Worm (Caenorhabditis elegans) whole organism, L1 larva: ENCODE data around the gene aqp-11.

Experiments
- C04F5.9 ChIP-seq: sonication (generic microtip); optimal IDR thresholded peaks from 2 replicates; lab custom pipeline; 2016; ENCODE audit warnings: missing genetic modification characterization, missing compliant biosample characterization
- C16A3.4 ChIP-seq: fragments of 150-350 bp; optimal IDR thresholded peaks from 2 replicates; lab custom pipeline; 2014; ENCODE audit warnings: missing biosample characterization, missing genetic modification characterization
- F16B12.6 ChIP-seq: fragments of 150-350 bp; optimal IDR thresholded peaks from 2 replicates; lab custom pipeline; 2014; ENCODE audit warnings: missing biosample characterization, missing genetic modification characterization
- Y116A8C.19 ChIP-seq: sonication (generic microtip); optimal IDR thresholded peaks from 2 replicates; lab custom pipeline; 2016; ENCODE audit warnings: missing compliant biosample characterization, missing genetic modification characterization, borderline replicate concordance
- aha-1 ChIP-seq: fragments of 150-350 bp; optimal IDR thresholded peaks from 2 replicates; lab custom pipeline; 2014; ENCODE audit warnings: missing biosample characterization, missing genetic modification characterization
- blmp-1 ChIP-seq: fragments of 150-350 bp; optimal IDR thresholded peaks from 2 replicates; lab custom pipeline; 2014; ENCODE audit warnings: missing biosample characterization, missing genetic modification characterization
- ceh-63 ChIP-seq: fragments of 200-800 bp; sonication (Bioruptor generic); optimal IDR thresholded peaks from 2 replicates; lab custom pipeline; 2018; ENCODE audit warnings: mild to moderate bottlenecking, missing genetic modification characterization, missing compliant biosample characterization
- ceh-88 ChIP-seq: fragments of 200-800 bp; sonication (Bioruptor generic); IDR thresholded peaks from 2 replicates; pipeline ENCODE4 v1.3.6; 2022; ENCODE audit warnings: missing genetic modification characterization, missing compliant biosample characterization
- ces-1 ChIP-seq: fragments of 150-350 bp; optimal IDR thresholded peaks from 2 replicates; lab custom pipeline; 2014; ENCODE audit warnings: missing biosample characterization, missing genetic modification reagents, missing genetic modification characterization
- efl-1 ChIP-seq, 4 experiments: fragments of 150-350 bp; optimal IDR thresholded peaks in 3 of 4; peaks in 1 of 4; 1 replicate in 1 of 4; 2 replicates in 3 of 4; lab custom pipeline; 2014; ENCODE audit warnings: missing biosample characterization in 2 of 4, missing genetic modification characterization in 2 of 4, missing genetic modification reagents in 2 of 4
- efl-3 ChIP-seq: fragments of 200-800 bp; sonication (Bioruptor generic); optimal IDR thresholded peaks from 2 replicates; lab custom pipeline; 2018; ENCODE audit warnings: mild to moderate bottlenecking, missing genetic modification characterization, missing compliant biosample characterization
- egl-27 ChIP-seq, 2 experiments: fragments of 150-350 bp in 1 of 2; sonication (generic microtip); optimal IDR thresholded peaks; 3 replicates each; lab custom pipeline; 2017 to 2018; ENCODE audit warnings: missing biosample characterization in 2 of 2, missing genetic modification characterization in 2 of 2, missing genetic modification reagents in 2 of 2
- elt-2 ChIP-seq: sonication (generic microtip); optimal IDR thresholded peaks from 2 replicates; lab custom pipeline; 2016; ENCODE audit warnings: missing genetic modification characterization, mild to moderate bottlenecking, inconsistent platforms, missing compliant biosample characterization, missing genetic modification reagents
- elt-3 ChIP-seq, 6 experiments: fragments of 150-350 bp in 1 of 6; sonication (generic microtip); optimal IDR thresholded peaks; 2 replicates each; lab custom pipeline; 2017 to 2018; ENCODE audit warnings: missing biosample characterization in 6 of 6, missing genetic modification characterization in 6 of 6, inconsistent platforms in 1 of 6
- ets-5 ChIP-seq: fragments of 200-800 bp; sonication (Bioruptor generic); IDR thresholded peaks from 2 replicates; pipeline ENCODE4 v1.3.6; 2022; ENCODE audit warnings: missing genetic modification characterization, missing compliant biosample characterization
- fkh-4 ChIP-seq: sonication (generic microtip); optimal IDR thresholded peaks from 2 replicates; lab custom pipeline; 2016; ENCODE audit warnings: missing compliant biosample characterization, missing genetic modification characterization, borderline replicate concordance
- fkh-8 ChIP-seq: sonication (generic microtip); optimal IDR thresholded peaks from 2 replicates; lab custom pipeline; 2016; ENCODE audit warnings: mild to moderate bottlenecking, missing genetic modification characterization, missing compliant biosample characterization
- hlh-17 ChIP-seq: fragments of 200-800 bp; sonication (Bioruptor generic); optimal IDR thresholded peaks from 2 replicates; lab custom pipeline; 2018; ENCODE audit warnings: missing genetic modification characterization, mild to moderate bottlenecking, missing compliant biosample characterization, moderate library complexity, borderline replicate concordance
- hpl-2 ChIP-seq: fragments of 150-350 bp; optimal IDR thresholded peaks from 2 replicates; lab custom pipeline; 2014; ENCODE audit warnings: missing biosample characterization, missing genetic modification reagents, missing genetic modification characterization
- irx-1 ChIP-seq: sonication (generic microtip); optimal IDR thresholded peaks from 2 replicates; lab custom pipeline; 2016; ENCODE audit warnings: missing genetic modification characterization, missing compliant biosample characterization
- isw-1 ChIP-seq: fragments of 200-800 bp; sonication (Bioruptor generic); IDR thresholded peaks from 2 replicates; pipeline ENCODE4 v1.3.6; 2022; ENCODE audit warnings: missing genetic modification characterization, missing compliant biosample characterization
- lin-13 ChIP-seq: fragments of 150-350 bp; optimal IDR thresholded peaks from 2 replicates; lab custom pipeline; 2014; ENCODE audit warnings: missing biosample characterization, missing genetic modification reagents, missing genetic modification characterization
- lin-14 ChIP-seq: fragments of 200-800 bp; sonication (Bioruptor generic); optimal IDR thresholded peaks from 2 replicates; lab custom pipeline; 2018; ENCODE audit warnings: mild to moderate bottlenecking, missing genetic modification characterization, moderate library complexity, missing compliant biosample characterization
- lin-15B ChIP-seq: fragments of 150-350 bp; sonication (generic microtip); optimal IDR thresholded peaks from 3 replicates; lab custom pipeline; 2014; ENCODE audit warnings: missing biosample characterization, missing genetic modification characterization
- lin-35 ChIP-seq, 2 experiments: fragments of 150-350 bp; optimal IDR thresholded peaks; 2 replicates each; lab custom pipeline; 2014; ENCODE audit warnings: missing biosample characterization in 2 of 2, missing genetic modification characterization in 2 of 2, missing genetic modification reagents in 2 of 2
- lin-39 ChIP-seq: fragments of 150-350 bp; optimal IDR thresholded peaks from 2 replicates; lab custom pipeline; 2014; ENCODE audit warnings: missing biosample characterization, missing genetic modification reagents, missing genetic modification characterization
- mdl-1 ChIP-seq, 2 experiments: fragments of 150-350 bp; optimal IDR thresholded peaks; 2 replicates each; lab custom pipeline; 2014 to 2017; ENCODE audit warnings: missing biosample characterization in 2 of 2, missing genetic modification characterization in 2 of 2, inconsistent platforms in 1 of 2
- mep-1 ChIP-seq: fragments of 150-350 bp; optimal IDR thresholded peaks from 2 replicates; lab custom pipeline; 2014; ENCODE audit warnings: missing biosample characterization, missing genetic modification characterization
- nhr-12 ChIP-seq: sonication (generic microtip); optimal IDR thresholded peaks from 2 replicates; lab custom pipeline; 2017; ENCODE audit warnings: missing biosample characterization, missing genetic modification characterization
- nhr-20 ChIP-seq: sonication (generic microtip); optimal IDR thresholded peaks from 2 replicates; lab custom pipeline; 2016; ENCODE audit warnings: mild to moderate bottlenecking, missing genetic modification characterization, missing compliant biosample characterization
- nhr-28 ChIP-seq: fragments of 150-350 bp; optimal IDR thresholded peaks from 2 replicates; lab custom pipeline; 2014; ENCODE audit warnings: missing biosample characterization, missing genetic modification characterization
- nhr-47 ChIP-seq: sonication (generic microtip); optimal IDR thresholded peaks from 2 replicates; lab custom pipeline; 2016; ENCODE audit warnings: mild to moderate bottlenecking, missing genetic modification characterization, moderate library complexity, missing compliant biosample characterization
- nhr-71 ChIP-seq: sonication (generic microtip); optimal IDR thresholded peaks from 2 replicates; lab custom pipeline; 2016; ENCODE audit warnings: mild to moderate bottlenecking, missing genetic modification characterization, moderate library complexity, missing compliant biosample characterization
- nhr-76 ChIP-seq: sonication (generic microtip); optimal IDR thresholded peaks from 2 replicates; lab custom pipeline; 2017; ENCODE audit warnings: missing biosample characterization, missing genetic modification characterization
- nhr-84 ChIP-seq: sonication (generic microtip); optimal IDR thresholded peaks from 2 replicates; lab custom pipeline; 2017; ENCODE audit warnings: missing biosample characterization, missing genetic modification characterization
- nhr-85 ChIP-seq: sonication (generic microtip); peaks from one replicate; lab custom pipeline; 2016; ENCODE audit warnings: missing genetic modification characterization, inconsistent platforms, missing compliant biosample characterization
- pag-3 ChIP-seq: sonication (generic microtip); optimal IDR thresholded peaks from 2 replicates; lab custom pipeline; 2017; ENCODE audit warnings: missing genetic modification characterization, mild to moderate bottlenecking, missing compliant biosample characterization, antibody characterized with exemption, borderline replicate concordance; ENCODE audit not compliant: insufficient read depth
- pax-3 ChIP-seq: fragments of 200-800 bp; sonication (Bioruptor generic); optimal IDR thresholded peaks from 2 replicates; lab custom pipeline; 2018; ENCODE audit warnings: mild to moderate bottlenecking, missing genetic modification characterization, moderate library complexity, missing compliant biosample characterization
- pqm-1 ChIP-seq: sonication (generic microtip); optimal IDR thresholded peaks from 3 replicates; lab custom pipeline; 2017; ENCODE audit warnings: missing biosample characterization, missing genetic modification characterization
- rnt-1 ChIP-seq: sonication (generic microtip); optimal IDR thresholded peaks from 2 replicates; lab custom pipeline; 2016; ENCODE audit warnings: mild to moderate bottlenecking, missing genetic modification characterization, moderate library complexity, missing compliant biosample characterization
- skn-1 ChIP-seq: fragments of 150-350 bp; optimal IDR thresholded peaks from 2 replicates; lab custom pipeline; 2014; ENCODE audit warnings: missing biosample characterization, missing genetic modification characterization
- snpc-4 ChIP-seq: fragments of 150-350 bp; optimal IDR thresholded peaks from 2 replicates; lab custom pipeline; 2014; ENCODE audit warnings: missing biosample characterization, missing genetic modification characterization
- sup-37 ChIP-seq: fragments of 200-800 bp; sonication (Bioruptor generic); optimal IDR thresholded peaks from 2 replicates; lab custom pipeline; 2018; ENCODE audit warnings: mild to moderate bottlenecking, missing genetic modification characterization, missing compliant biosample characterization
- swsn-7 ChIP-seq: sonication (generic microtip); optimal IDR thresholded peaks from 2 replicates; lab custom pipeline; 2016; ENCODE audit warnings: missing genetic modification characterization, missing compliant biosample characterization
- tlp-1 ChIP-seq: fragments of 150-350 bp; optimal IDR thresholded peaks from 2 replicates; lab custom pipeline; 2014; ENCODE audit warnings: missing biosample characterization, missing genetic modification characterization
- unc-130 ChIP-seq: fragments of 150-350 bp; optimal IDR thresholded peaks from 2 replicates; lab custom pipeline; 2017; ENCODE audit warnings: missing biosample characterization, missing genetic modification characterization, inconsistent platforms
- unc-86 ChIP-seq: sonication (generic microtip); optimal IDR thresholded peaks from 2 replicates; lab custom pipeline; 2016; ENCODE audit warnings: missing genetic modification characterization, missing compliant biosample characterization
- unc-98 ChIP-seq: fragments of 200-800 bp; sonication (Bioruptor generic); IDR thresholded peaks from 2 replicates; pipeline ENCODE4 v1.3.6; 2022; ENCODE audit warnings: missing genetic modification characterization, missing compliant biosample characterization
- xbp-1 ChIP-seq: sonication (generic microtip); optimal IDR thresholded peaks from 2 replicates; lab custom pipeline; 2016; ENCODE audit warnings: missing genetic modification characterization, missing compliant biosample characterization
- ztf-11 ChIP-seq, 2 experiments: sonication (generic microtip); optimal IDR thresholded peaks; 2 replicates each; lab custom pipeline; 2016 to 2017; ENCODE audit warnings: missing genetic modification characterization in 2 of 2, missing biosample characterization in 1 of 2, missing compliant biosample characterization in 1 of 2

Gene aqp-11

DNA sequence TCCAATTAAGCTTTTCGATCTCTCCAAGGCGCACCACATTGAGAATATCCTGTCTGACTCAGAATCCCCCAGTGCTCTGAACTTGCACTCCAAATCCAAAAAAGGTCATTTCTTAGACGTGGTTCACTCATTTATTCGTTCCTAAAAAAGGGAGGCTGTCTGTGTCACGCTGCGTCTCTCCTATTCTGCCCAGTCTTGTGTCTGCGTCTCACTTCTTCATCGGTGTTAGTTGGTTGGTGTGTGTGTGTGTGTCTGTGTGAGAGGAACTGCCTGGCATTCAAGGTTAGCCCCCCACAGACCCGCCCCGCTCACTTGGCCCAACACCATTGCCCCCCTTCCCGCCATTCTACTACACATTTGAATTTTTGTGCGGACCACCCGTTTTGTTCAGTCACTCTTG is 44.4 kb downstream of the aqp-11 start (continued):
- TF ChIP-seq irx-1, result no peak
- peak; percentile 14 for TF ChIP-seq efl-3 (GFP tag; lab: Kevin White, UChicago)
- TF ChIP-seq pqm-1 (tag; lab: Kevin White, UChicago), result no peak
- peak; percentile 89 for TF ChIP-seq lin-14 (GFP tag; lab: Kevin White, UChicago)
- TF ChIP-seq F16B12.6 (tag; lab: Kevin White, UChicago), result no peak
- peak in 1 of 2 experiments; percentile 8 for TF ChIP-seq egl-27 (tag; optimal IDR thresholded peaks at IDR 0.05; lab: Kevin White, UChicago)
- no peak for TF ChIP-seq pax-3 (tag; lab: Kevin White, UChicago)
- peak; percentile 6 for TF ChIP-seq xbp-1
- TF ChIP-seq sup-37, result no peak
- TF ChIP-seq ces-1 (GFP tag; lab: Kevin White, UChicago), result no peak
- TF ChIP-seq nhr-85 (tag; lab: Kevin White, UChicago), result no peak
- TF ChIP-seq ztf-11 (tag; optimal IDR thresholded peaks at IDR 0.05; lab: Kevin White, UChicago), result no peak
- TF ChIP-seq nhr-28, result no peak
- TF ChIP-seq efl-1 (optimal IDR thresholded peaks at IDR 0.05; lab: Kevin White, UChicago), result peak; percentile 53 to 74
- TF ChIP-seq efl-1 (GFP tag; optimal IDR thresholded peaks at IDR 0.05 in 1 of 2; lab: Kevin White, UChicago), result peak; percentile 27 to 93
- TF ChIP-seq aha-1 (tag; lab: Kevin White, UChicago), result no peak
- TF ChIP-seq swsn-7 (tag; lab: Kevin White, UChicago), result peak; percentile 24
- TF ChIP-seq nhr-47 (tag; lab: Kevin White, UChicago), result peak; percentile 34
- no peak; the same call in 1 of the 2 replicates for TF ChIP-seq ceh-88 (GFP tag; lab: Robert Waterston, UW)
- no peak for TF ChIP-seq nhr-12 (tag; lab: Kevin White, UChicago)
- peak; percentile 44 for TF ChIP-seq nhr-71 (tag; lab: Kevin White, UChicago)
- TF ChIP-seq rnt-1 (tag; lab: Kevin White, UChicago), result peak; percentile 25
- TF ChIP-seq elt-2, result no peak
- TF ChIP-seq lin-39 (tag; lab: Kevin White, UChicago), result no peak
- no peak for TF ChIP-seq tlp-1 (tag; lab: Kevin White, UChicago)
- TF ChIP-seq ceh-63, result no peak
- no peak for TF ChIP-seq fkh-4
- no peak for TF ChIP-seq snpc-4
- peak; percentile 61 for TF ChIP-seq fkh-8
- peak; percentile 60 for TF ChIP-seq mep-1 (tag; lab: Kevin White, UChicago)
- TF ChIP-seq hpl-2, result no peak
- peak; percentile 17 for TF ChIP-seq C16A3.4

DNA sequence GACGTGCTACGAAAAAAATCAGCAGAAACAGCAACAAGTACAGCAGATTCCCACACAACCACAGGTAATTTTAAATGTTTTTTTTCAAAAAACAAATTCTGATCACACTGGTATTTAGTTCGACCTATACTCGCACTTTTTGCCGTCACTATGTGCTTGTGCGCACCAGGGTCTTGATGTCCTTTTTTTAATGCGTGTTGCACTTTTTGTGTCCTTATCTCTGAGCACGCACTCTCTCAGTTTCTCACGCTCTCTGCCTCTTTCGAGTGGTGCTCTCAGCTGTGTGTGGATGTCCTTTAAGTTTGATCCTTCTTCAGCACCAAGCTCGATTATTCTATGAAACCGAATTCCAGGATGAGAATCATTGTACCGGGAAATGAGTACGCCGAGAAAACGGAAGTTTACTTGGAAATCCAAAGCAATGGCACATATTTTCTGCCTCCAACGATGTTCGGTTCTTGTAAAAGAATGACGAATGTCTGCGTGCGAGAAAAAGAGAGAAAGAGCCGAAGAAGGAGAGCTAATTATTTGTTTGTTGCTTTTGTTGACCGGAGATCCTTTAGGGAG is 45.4 kb downstream of the aqp-11 start:
- TF ChIP-seq lin-15B (tag; lab: Kevin White, UChicago), result no peak
- TF ChIP-seq unc-98 (GFP tag; lab: Robert Waterston, UW), result no peak
- no peak for TF ChIP-seq C04F5.9 (tag; lab: Kevin White, UChicago)
- TF ChIP-seq pax-3 (tag; lab: Kevin White, UChicago), result peak; percentile 51
- TF ChIP-seq unc-130 (tag; lab: Kevin White, UChicago), result no peak
- TF ChIP-seq nhr-20 (tag; lab: Kevin White, UChicago), result no peak
- no peak for TF ChIP-seq pqm-1 (tag; lab: Kevin White, UChicago)
- TF ChIP-seq ces-1 (GFP tag; lab: Kevin White, UChicago), result no peak
- TF ChIP-seq elt-3 (tag; optimal IDR thresholded peaks at IDR 0.05; lab: Kevin White, UChicago), result no peak
- no peak for TF ChIP-seq hlh-17 (GFP tag; lab: Kevin White, UChicago)
- no peak for TF ChIP-seq irx-1
- no peak for TF ChIP-seq pag-3 (tag; lab: Kevin White, UChicago)
- TF ChIP-seq blmp-1 (tag; lab: Kevin White, UChicago), result no peak
- TF ChIP-seq nhr-47 (tag; lab: Kevin White, UChicago), result peak; percentile 66
- no peak for TF ChIP-seq lin-13 (GFP tag; lab: Kevin White, UChicago)
- TF ChIP-seq nhr-76 (tag; lab: Kevin White, UChicago), result no peak
- TF ChIP-seq skn-1, result no peak
- TF ChIP-seq unc-86, result peak; percentile 35
- TF ChIP-seq Y116A8C.19 (tag; lab: Kevin White, UChicago), result no peak
- no peak for TF ChIP-seq ets-5 (GFP tag; lab: Robert Waterston, UW)
- TF ChIP-seq mdl-1 (tag; optimal IDR thresholded peaks at IDR 0.05; lab: Kevin White, UChicago), result no peak
- no peak for TF ChIP-seq ceh-63
- no peak for TF ChIP-seq nhr-84 (tag; lab: Kevin White, UChicago)
- TF ChIP-seq lin-35 (GFP tag; optimal IDR thresholded peaks at IDR 0.05; lab: Kevin White, UChicago), result peak in 1 of 2 experiments; percentile 14
- TF ChIP-seq nhr-85 (tag; lab: Kevin White, UChicago), result peak; percentile 1
- no peak for TF ChIP-seq sup-37
- TF ChIP-seq mep-1 (tag; lab: Kevin White, UChicago), result peak; percentile 44
- 0 out of 2 replicates have a peak, but pooled peaks have one; percentile 8 for TF ChIP-seq ceh-88 (GFP tag; lab: Robert Waterston, UW)
- no peak for TF ChIP-seq hpl-2
- TF ChIP-seq isw-1 (GFP tag; lab: Robert Waterston, UW), result no peak
- TF ChIP-seq F16B12.6 (tag; lab: Kevin White, UChicago), result no peak
- peak; percentile 92 for TF ChIP-seq fkh-8
